Fruit fly (Drosophila melanogaster): ENCODE measurements around the gene Acp98AB.

- no peak for TF ChIP-seq CG7045 (GFP tag; optimal IDR thresholded peaks at IDR 0.05)
- no peak for TF ChIP-seq CG12768 (GFP tag; optimal IDR thresholded peaks at IDR 0.05)
- no peak for TF ChIP-seq CG14711 (tag; optimal IDR thresholded peaks at IDR 0.05)
- TF ChIP-seq kay (GFP tag; ENCODE audit: borderline replicate concordance): no peak
- TF ChIP-seq tj (GFP tag; optimal IDR thresholded peaks at IDR 0.05): no peak
- TF ChIP-seq bab1 (GFP tag; optimal IDR thresholded peaks at IDR 0.05): no peak
- TF ChIP-seq pad (GFP tag; optimal IDR thresholded peaks at IDR 0.05): no peak
- TF ChIP-seq CG11617 (GFP tag; optimal IDR thresholded peaks at IDR 0.05): no peak
- TF ChIP-seq CG33017 (tag; optimal IDR thresholded peaks at IDR 0.05): no peak
Measured at dm6 chr3R:27737038-27737437, 42.4 kb downstream of the Acp98AB start.
